Worm (Caenorhabditis elegans): ENCODE data around the gene pipp-4P.

pipp-4P gene

ce11 chrIII:2869033-2869432 is 50.0 kb downstream of the pipp-4P start:
- TF ChIP-seq unc-62 (GFP tag; optimal IDR thresholded peaks at IDR 0.05), result no peak

- no peak for TF ChIP-seq unc-62 (GFP tag; optimal IDR thresholded peaks at IDR 0.05)
Observed at ce11 chrIII:2869512-2869911, 50.4 kb downstream of the pipp-4P start.

- TF ChIP-seq unc-62 (GFP tag; optimal IDR thresholded peaks at IDR 0.05), result no peak
Observed at ce11 chrIII:2870228-2870627, 51.1 kb downstream of the pipp-4P start.

- no peak for TF ChIP-seq unc-62 (GFP tag; optimal IDR thresholded peaks at IDR 0.05)
Observed at ce11 chrIII:2871817-2872216, 52.7 kb downstream of the pipp-4P start.

- no peak for TF ChIP-seq unc-62 (GFP tag; optimal IDR thresholded peaks at IDR 0.05)
Observed at ce11 chrIII:2873116-2873644, 54.1 kb downstream of the pipp-4P start.

- no peak for TF ChIP-seq unc-62 (GFP tag; optimal IDR thresholded peaks at IDR 0.05)
Observed at ce11 chrIII:2874144-2874868, 55.2 kb downstream of the pipp-4P start, which contains the start of gene klf-1. klf-1 (plus strand) TSS chrIII:2874818.

ce11 chrIII:2875946-2876345 is 56.9 kb downstream of the pipp-4P start:
- no peak for TF ChIP-seq unc-62 (GFP tag; optimal IDR thresholded peaks at IDR 0.05)
